Fruit fly (Drosophila melanogaster) whole organism, embryonic: ENCODE data around the gene CG14650.
A peak's percentile ranks its signal among the peaks of the same experiment; 100 is the strongest.

Experiments
- Adf1 ChIP-seq: fragments of 200-800 bp; sonication (Bioruptor generic); IDR thresholded peaks from 2 replicates; pipeline ENCODE4 v1.3.6; 2022; ENCODE audit warnings: missing biosample characterization, missing genetic modification characterization
- Atf-2 ChIP-seq: fragments of 200-800 bp; sonication (Bioruptor generic); optimal IDR thresholded peaks from 2 replicates; lab custom pipeline; 2016; ENCODE audit warnings: missing biosample characterization, missing genetic modification characterization
- Bteb2 ChIP-seq: fragments of 200-800 bp; sonication (Bioruptor generic); optimal IDR thresholded peaks from 2 replicates; lab custom pipeline; 2016; ENCODE audit warnings: missing biosample characterization, missing genetic modification characterization
- CG10147 ChIP-seq: fragments of 200-800 bp; sonication (Bioruptor generic); optimal IDR thresholded peaks from 2 replicates; lab custom pipeline; 2019; ENCODE audit warnings: missing biosample characterization, mild to moderate bottlenecking, missing genetic modification characterization, moderate library complexity
- CG10321 ChIP-seq: fragments of 200-800 bp; sonication (Bioruptor generic); IDR thresholded peaks from 2 replicates; pipeline ENCODE4 v1.3.6; 2022; ENCODE audit warnings: missing biosample characterization, missing genetic modification characterization
- CG11398 ChIP-seq: fragments of 200-800 bp; sonication (Bioruptor generic); optimal IDR thresholded peaks from 2 replicates; lab custom pipeline; 2016; ENCODE audit warnings: missing biosample characterization, missing genetic modification characterization
- CG11695 ChIP-seq: fragments of 200-800 bp; sonication (Bioruptor generic); IDR thresholded peaks from 3 replicates; pipeline ENCODE4 v1.3.6; 2022; ENCODE audit warnings: missing biosample characterization, missing genetic modification characterization
- CG12744 ChIP-seq: fragments of 200-800 bp; sonication (Bioruptor generic); optimal IDR thresholded peaks from 2 replicates; lab custom pipeline; 2016; ENCODE audit warnings: missing biosample characterization, missing genetic modification characterization
- CG13424 ChIP-seq: fragments of 200-800 bp; sonication (Bioruptor generic); optimal IDR thresholded peaks from 2 replicates; lab custom pipeline; 2019; ENCODE audit warnings: missing biosample characterization, mild to moderate bottlenecking, missing genetic modification characterization, moderate library complexity
- CG14710 ChIP-seq: fragments of 200-800 bp; sonication (Bioruptor generic); optimal IDR thresholded peaks from 3 replicates; lab custom pipeline; 2019; ENCODE audit warnings: missing biosample characterization, mild to moderate bottlenecking, missing genetic modification characterization, moderate library complexity
- CG1602 ChIP-seq: fragments of 200-800 bp; sonication (Bioruptor generic); optimal IDR thresholded peaks from 3 replicates; lab custom pipeline; 2016; ENCODE audit warnings: missing biosample characterization, missing genetic modification characterization
- CG17385 ChIP-seq: fragments of 200-800 bp; sonication (Bioruptor generic); optimal IDR thresholded peaks from 3 replicates; lab custom pipeline; 2018; ENCODE audit warnings: missing biosample characterization, mild to moderate bottlenecking, missing genetic modification characterization
- CG17912 ChIP-seq: fragments of 200-800 bp; sonication (Bioruptor generic); optimal IDR thresholded peaks from 2 replicates; lab custom pipeline; 2018; ENCODE audit warnings: missing biosample characterization, mild to moderate bottlenecking, missing genetic modification characterization
- CG2678 ChIP-seq: fragments of 200-800 bp; sonication (Bioruptor generic); optimal IDR thresholded peaks from 3 replicates; lab custom pipeline; 2019; ENCODE audit warnings: missing biosample characterization, mild to moderate bottlenecking, missing genetic modification characterization, moderate library complexity
- CG30403 ChIP-seq: fragments of 200-800 bp; sonication (Bioruptor generic); optimal IDR thresholded peaks from 3 replicates; lab custom pipeline; 2016; ENCODE audit warnings: missing biosample characterization, missing genetic modification characterization
- CG3847 ChIP-seq: fragments of 200-800 bp; sonication (Bioruptor generic); IDR thresholded peaks from 2 replicates; pipeline ENCODE4 v1.3.6; 2022; ENCODE audit warnings: missing biosample characterization, missing genetic modification characterization
- CG4854 ChIP-seq: fragments of 200-800 bp; sonication (Bioruptor generic); optimal IDR thresholded peaks from 2 replicates; lab custom pipeline; 2016; ENCODE audit warnings: missing biosample characterization, missing genetic modification characterization, inconsistent platforms
- CG5180 ChIP-seq: fragments of 200-800 bp; sonication (Bioruptor generic); optimal IDR thresholded peaks from 3 replicates; lab custom pipeline; 2017; ENCODE audit warnings: missing biosample characterization, missing genetic modification characterization, mild to moderate bottlenecking, moderate library complexity, missing genetic modification reagents
- CG5953 ChIP-seq: fragments of 200-800 bp; sonication (Bioruptor generic); IDR thresholded peaks from 2 replicates; pipeline ENCODE4 v1.3.6; 2022; ENCODE audit warnings: missing biosample characterization, missing genetic modification characterization
- CG9932 ChIP-seq: fragments of 200-800 bp; sonication (Bioruptor generic); IDR thresholded peaks from 2 replicates; pipeline ENCODE4 v1.3.6; 2022; ENCODE audit warnings: missing biosample characterization, missing genetic modification characterization
- CrebB ChIP-seq: fragments of 200-800 bp; sonication (Bioruptor generic); optimal IDR thresholded peaks from 3 replicates; lab custom pipeline; 2018; ENCODE audit warnings: missing biosample characterization, mild to moderate bottlenecking, missing genetic modification characterization
- Dp ChIP-seq: fragments of 200-800 bp; sonication (Bioruptor generic); optimal IDR thresholded peaks from 2 replicates; lab custom pipeline; 2018; ENCODE audit warnings: missing biosample characterization, mild to moderate bottlenecking, missing genetic modification characterization, moderate library complexity
- Elba2 ChIP-seq: fragments of 200-800 bp; sonication (Bioruptor generic); optimal IDR thresholded peaks from 3 replicates; lab custom pipeline; 2016; ENCODE audit warnings: missing biosample characterization, missing genetic modification characterization
- Fer1 ChIP-seq: fragments of 200-800 bp; sonication (Bioruptor generic); optimal IDR thresholded peaks from 2 replicates; lab custom pipeline; 2017; ENCODE audit warnings: missing biosample characterization, mild to moderate bottlenecking, missing genetic modification characterization
- Gug ChIP-seq: fragments of 200-800 bp; sonication (Bioruptor generic); IDR thresholded peaks from 4 replicates; pipeline ENCODE4 v1.3.6; 2022; ENCODE audit warnings: missing biosample characterization, missing genetic modification characterization
- HmgD ChIP-seq: fragments of 200-800 bp; sonication (Bioruptor generic); optimal IDR thresholded peaks from 3 replicates; lab custom pipeline; 2016; ENCODE audit warnings: missing biosample characterization, missing genetic modification characterization
- Jarid2 ChIP-seq: fragments of 200-800 bp; sonication (Bioruptor generic); optimal IDR thresholded peaks from 3 replicates; lab custom pipeline; 2017; ENCODE audit warnings: mild to moderate bottlenecking, missing biosample characterization, missing genetic modification reagents, missing genetic modification characterization
- MBD-R2 ChIP-seq: fragments of 200-800 bp; sonication (Bioruptor generic); IDR thresholded peaks from 2 replicates; pipeline ENCODE4 v1.3.6; 2022; ENCODE audit warnings: missing biosample characterization, missing genetic modification characterization
- Max ChIP-seq: fragments of 200-800 bp; sonication (Bioruptor generic); optimal IDR thresholded peaks from 2 replicates; lab custom pipeline; 2016; ENCODE audit warnings: missing biosample characterization, mild to moderate bottlenecking, missing genetic modification characterization
- Med ChIP-seq: fragments of 200-800 bp; sonication (Bioruptor generic); peaks from one replicate; lab custom pipeline; 2016; ENCODE audit warnings: missing biosample characterization, missing genetic modification characterization, mild to moderate bottlenecking, inconsistent platforms, moderate library complexity
- Mrtf ChIP-seq: fragments of 200-800 bp; sonication (Bioruptor generic); IDR thresholded peaks from 3 replicates; pipeline ENCODE4 v1.3.6; 2022; ENCODE audit warnings: missing biosample characterization, missing genetic modification characterization
- Neu2 ChIP-seq: fragments of 200-800 bp; sonication (Bioruptor generic); optimal IDR thresholded peaks from 3 replicates; lab custom pipeline; 2016; ENCODE audit warnings: missing biosample characterization, missing genetic modification characterization, borderline replicate concordance
- Nf-YA ChIP-seq: fragments of 200-800 bp; sonication (Bioruptor generic); IDR thresholded peaks from 2 replicates; pipeline ENCODE4 v1.3.6; 2022; ENCODE audit warnings: missing biosample characterization, missing genetic modification characterization
- Side ChIP-seq: fragments of 200-800 bp; sonication (Bioruptor generic); optimal IDR thresholded peaks from 2 replicates; lab custom pipeline; 2016; ENCODE audit warnings: missing biosample characterization, missing genetic modification characterization
- Spps ChIP-seq: fragments of 200-800 bp; sonication (Bioruptor generic); optimal IDR thresholded peaks from 2 replicates; lab custom pipeline; 2018; ENCODE audit warnings: missing biosample characterization, mild to moderate bottlenecking, missing genetic modification characterization
- Usf ChIP-seq: fragments of 200-800 bp; sonication (Bioruptor generic); optimal IDR thresholded peaks from 2 replicates; lab custom pipeline; 2017; ENCODE audit warnings: missing genotype, missing biosample characterization, missing genetic modification characterization
- chm ChIP-seq: fragments of 200-800 bp; sonication (Bioruptor generic); IDR thresholded peaks from 2 replicates; pipeline ENCODE4 v1.3.6; 2022; ENCODE audit warnings: missing biosample characterization, missing genetic modification characterization
- corto ChIP-seq: fragments of 200-800 bp; sonication (Bioruptor generic); optimal IDR thresholded peaks from 2 replicates; lab custom pipeline; 2016; ENCODE audit warnings: missing biosample characterization, mild to moderate bottlenecking, missing genetic modification characterization, moderate library complexity
- fd3F ChIP-seq: fragments of 200-800 bp; sonication (Bioruptor generic); optimal IDR thresholded peaks from 2 replicates; lab custom pipeline; 2018; ENCODE audit warnings: missing biosample characterization, mild to moderate bottlenecking, missing genetic modification characterization, moderate library complexity
- her ChIP-seq: fragments of 200-800 bp; sonication (Bioruptor generic); optimal IDR thresholded peaks from 2 replicates; lab custom pipeline; 2016; ENCODE audit warnings: missing biosample characterization, missing genetic modification characterization
- kah ChIP-seq: fragments of 200-800 bp; sonication (Bioruptor generic); optimal IDR thresholded peaks from 2 replicates; lab custom pipeline; 2018; ENCODE audit warnings: missing biosample characterization, mild to moderate bottlenecking, missing genetic modification characterization
- lbe ChIP-seq: fragments of 200-800 bp; sonication (Bioruptor generic); optimal IDR thresholded peaks from 2 replicates; lab custom pipeline; 2016; ENCODE audit warnings: missing biosample characterization, mild to moderate bottlenecking, missing genetic modification characterization
- nmo ChIP-seq: fragments of 200-800 bp; sonication (Bioruptor generic); optimal IDR thresholded peaks from 2 replicates; lab custom pipeline; 2018; ENCODE audit warnings: missing biosample characterization, mild to moderate bottlenecking, missing genetic modification characterization, moderate library complexity
- pnt ChIP-seq: fragments of 200-800 bp; sonication (Bioruptor generic); optimal IDR thresholded peaks from 3 replicates; lab custom pipeline; 2016; ENCODE audit warnings: missing biosample characterization, missing genetic modification characterization
- sd ChIP-seq: fragments of 200-800 bp; sonication (Bioruptor generic); optimal IDR thresholded peaks from 3 replicates; lab custom pipeline; 2018; ENCODE audit warnings: missing biosample characterization, mild to moderate bottlenecking, missing genetic modification characterization, moderate library complexity
- ssp ChIP-seq: fragments of 200-800 bp; sonication (Bioruptor generic); IDR thresholded peaks from 2 replicates; pipeline ENCODE4 v1.3.6; 2022; ENCODE audit warnings: missing biosample characterization, missing genetic modification characterization
- tap ChIP-seq: fragments of 200-800 bp; optimal IDR thresholded peaks from 3 replicates; lab custom pipeline; 2019; ENCODE audit warnings: missing biosample characterization, mild to moderate bottlenecking, missing genetic modification characterization, moderate library complexity
- tio ChIP-seq: fragments of 200-800 bp; sonication (Bioruptor generic); optimal IDR thresholded peaks from 2 replicates; lab custom pipeline; 2017; ENCODE audit warnings: missing biosample characterization, missing genetic modification characterization, inconsistent platforms
- tna ChIP-seq: fragments of 200-800 bp; sonication (Bioruptor generic); IDR thresholded peaks from 2 replicates; pipeline ENCODE4 v1.3.6; 2022; ENCODE audit warnings: missing biosample characterization, missing genetic modification characterization; ENCODE audit not compliant: partially characterized antibody
- toy ChIP-seq: fragments of 200-800 bp; sonication (Bioruptor generic); IDR thresholded peaks from 2 replicates; pipeline ENCODE4 v1.3.6; 2022; ENCODE audit warnings: missing biosample characterization, missing genetic modification characterization
- usp ChIP-seq: fragments of >200 bp; optimal IDR thresholded peaks from 2 replicates; lab custom pipeline; 2017; ENCODE audit warnings: missing biosample characterization, missing genetic modification characterization
- zfh1 ChIP-seq: fragments of 200-800 bp; sonication (Bioruptor generic); IDR thresholded peaks from 3 replicates; pipeline ENCODE4 v1.3.6; 2022; ENCODE audit warnings: missing biosample characterization, missing genetic modification characterization

CG14650 gene

dm6 chr3R:4450721-4451120 lies 13.5 kb downstream of the CG14650 start (continued):
- TF ChIP-seq fd3F (no peak), Max (GFP tag; lab: Kevin White, UChicago) (no peak), usp (GFP tag; lab: Kevin White, UChicago) (no peak), corto (no peak), Bteb2 (GFP tag; lab: Kevin White, UChicago) (no peak), tna (GFP tag; lab: Robert Waterston, UW) (no peak), CG11695 (no peak), CG5953 (GFP tag; lab: Robert Waterston, UW) (0 out of 2 replicates have a peak, but pooled peaks have one; percentile 15), her (GFP tag; lab: Kevin White, UChicago) (no peak), CG5180 (peak; percentile 63), Elba2 (GFP tag; lab: Kevin White, UChicago) (no peak), Fer1 (no peak), Jarid2 (GFP tag; lab: Kevin White, UChicago) (peak; percentile 68), Med (GFP tag; lab: Kevin White, UChicago) (peak; percentile 79), Adf1 (peak; percentile 84), CG1602 (GFP tag; lab: Kevin White, UChicago) (no peak), CG9932 (0 out of 2 replicates have a peak, but pooled peaks have one; percentile 13), CG14710 (tag; lab: Kevin White, UChicago) (no peak), zfh1 (0 out of 3 replicates have a peak, but pooled peaks have one; percentile 34), pnt (GFP tag; lab: Kevin White, UChicago) (no peak), Neu2 (GFP tag; lab: Kevin White, UChicago) (no peak), Nf-YA (GFP tag; lab: Robert Waterston, UW) (no peak), MBD-R2 (no peak), CG4854 (no peak), CG2678 (tag; lab: Kevin White, UChicago) (no peak), CG13424 (tag; lab: Kevin White, UChicago) (no peak), CG10321 (GFP tag; lab: Robert Waterston, UW) (no peak), lbe (GFP tag; lab: Kevin White, UChicago) (no peak), HmgD (GFP tag; lab: Kevin White, UChicago) (no peak), sd (tag; lab: Kevin White, UChicago) (no peak), ssp (GFP tag; lab: Robert Waterston, UW) (no peak), toy (GFP tag; lab: Robert Waterston, UW) (no peak), tap (tag; lab: Kevin White, UChicago) (no peak), CG3847 (GFP tag; lab: Robert Waterston, UW) (no peak), kah (no peak), Usf (no peak), chm (GFP tag; lab: Robert Waterston, UW) (peak; percentile 48; the same call in 1 of the 2 replicates), nmo (GFP tag; lab: Kevin White, UChicago) (no peak), CG10147 (no peak), tio (GFP tag; lab: Kevin White, UChicago) (no peak), CG30403 (GFP tag; lab: Kevin White, UChicago) (no peak), CrebB (tag; lab: Kevin White, UChicago) (no peak), CG17912 (GFP tag; lab: Kevin White, UChicago) (peak; percentile 17), Atf-2 (GFP tag; lab: Kevin White, UChicago) (no peak), CG17385 (GFP tag; lab: Kevin White, UChicago) (no peak), Spps (tag; lab: Kevin White, UChicago) (no peak), CG11398 (GFP tag; lab: Kevin White, UChicago) (no peak), Mrtf (GFP tag; lab: Robert Waterston, UW) (no peak), CG12744 (GFP tag; lab: Kevin White, UChicago) (no peak), Dp (GFP tag; lab: Kevin White, UChicago) (no peak), Gug (GFP tag; lab: Robert Waterston, UW) (no peak), Side (GFP tag; lab: Kevin White, UChicago) (no peak)
